Worm (Caenorhabditis elegans): ENCODE data around the gene srv-29.

DNA sequence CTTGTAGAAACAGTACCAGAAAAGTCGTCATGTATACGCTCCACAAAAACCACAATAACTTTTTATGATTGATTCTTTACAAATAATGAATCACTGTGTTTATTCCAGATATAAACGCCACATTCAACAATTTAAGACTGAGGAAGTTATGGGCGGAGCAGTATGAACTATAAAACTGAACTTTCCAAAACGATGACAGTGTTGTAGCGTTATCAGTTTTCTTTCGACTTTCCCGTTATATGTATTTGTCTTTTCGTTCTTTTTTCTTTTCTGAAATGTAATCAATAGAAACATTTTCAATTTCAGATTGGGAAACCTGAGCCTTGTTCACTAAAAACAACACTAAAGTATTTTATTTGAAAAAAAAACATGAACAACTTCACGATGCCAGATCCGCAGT is 49.3 kb downstream of the srv-29 start, which contains the start of gene C49A9.9:
- no peak for TF ChIP-seq daf-12 (tag; optimal IDR thresholded peaks at IDR 0.05)
- no peak for TF ChIP-seq nhr-11 (tag; optimal IDR thresholded peaks at IDR 0.05)
- TF ChIP-seq ceh-28 (tag; optimal IDR thresholded peaks at IDR 0.05): no peak
- TF ChIP-seq lin-39 (tag; optimal IDR thresholded peaks at IDR 0.05): no peak
- no peak for TF ChIP-seq unc-130 (GFP tag; optimal IDR thresholded peaks at IDR 0.05)
- TF ChIP-seq lsy-2 (tag; optimal IDR thresholded peaks at IDR 0.05): no peak
- TF ChIP-seq ctbp-1 (GFP tag; IDR thresholded peaks at IDR 0.05): no peak
- no peak for TF ChIP-seq nhr-6 (tag; optimal IDR thresholded peaks at IDR 0.05)
- no peak for TF ChIP-seq daf-8 (GFP tag; IDR thresholded peaks at IDR 0.05)
- no peak for TF ChIP-seq pha-4 (GFP tag; IDR thresholded peaks at IDR 0.05)
- TF ChIP-seq pha-4 (tag; optimal IDR thresholded peaks at IDR 0.05): no peak
- TF ChIP-seq R02D3.7 (tag; optimal IDR thresholded peaks at IDR 0.05): no peak
- TF ChIP-seq fos-1 (tag; optimal IDR thresholded peaks at IDR 0.05): no peak
